Fruit fly (Drosophila melanogaster) whole organism, adult: ENCODE measurements around the gene yellow-b.

Experiments
- CG11617 ChIP-seq: fragments of 200-800 bp; sonication (Bioruptor generic); optimal IDR thresholded peaks from 2 replicates; lab custom pipeline; 2017; ENCODE audit warnings: mild to moderate bottlenecking, missing biosample characterization, missing genetic modification reagents, missing genetic modification characterization
- CG33017 ChIP-seq: fragments of 200-800 bp; sonication (Bioruptor generic); optimal IDR thresholded peaks from 2 replicates; lab custom pipeline; 2018; ENCODE audit warnings: missing biosample characterization, mild to moderate bottlenecking, missing genetic modification characterization, moderate library complexity
- CG5204 ChIP-seq: fragments of 200-800 bp; sonication (Bioruptor generic); optimal IDR thresholded peaks from 2 replicates; lab custom pipeline; 2016; ENCODE audit warnings: missing biosample characterization, missing genetic modification characterization
- CG7045 ChIP-seq: fragments of 200-800 bp; sonication (Bioruptor generic); optimal IDR thresholded peaks from 2 replicates; lab custom pipeline; 2017; ENCODE audit warnings: missing biosample characterization, mild to moderate bottlenecking, missing genetic modification characterization
- Crg-1 ChIP-seq: fragments of 200-800 bp; sonication (Bioruptor generic); optimal IDR thresholded peaks from 2 replicates; lab custom pipeline; 2016; ENCODE audit warnings: missing biosample characterization, missing genetic modification characterization
- Hr96 ChIP-seq: fragments of 200-800 bp; sonication (Bioruptor generic); optimal IDR thresholded peaks from 2 replicates; lab custom pipeline; 2016; ENCODE audit warnings: missing biosample characterization, missing genetic modification characterization
- Mnt ChIP-seq: fragments of 200-800 bp; sonication (Bioruptor generic); optimal IDR thresholded peaks from 2 replicates; lab custom pipeline; 2016; ENCODE audit warnings: missing biosample characterization, mild to moderate bottlenecking, missing genetic modification characterization
- bab1 ChIP-seq: fragments of 200-800 bp; sonication (Bioruptor generic); optimal IDR thresholded peaks from 3 replicates; lab custom pipeline; 2019; ENCODE audit warnings: missing biosample characterization, mild to moderate bottlenecking, missing genetic modification characterization, moderate library complexity
- cic ChIP-seq: fragments of 200-800 bp; sonication (Bioruptor generic); optimal IDR thresholded peaks from 2 replicates; lab custom pipeline; 2017; ENCODE audit warnings: missing biosample characterization, mild to moderate bottlenecking, missing genetic modification characterization, moderate library complexity
- cnc ChIP-seq, 2 experiments: fragments of >200 bp; optimal IDR thresholded peaks; 2 replicates each; lab custom pipeline; 2017
- kay ChIP-seq: fragments of 200-800 bp; sonication (Bioruptor generic); peaks from one replicate; lab custom pipeline; 2016; ENCODE audit warnings: missing biosample characterization, missing genetic modification characterization, borderline replicate concordance
- pad ChIP-seq: fragments of 200-800 bp; sonication (Bioruptor generic); optimal IDR thresholded peaks from 3 replicates; lab custom pipeline; 2017; ENCODE audit warnings: missing biosample characterization, missing genetic modification characterization, mild to moderate bottlenecking, moderate library complexity, missing genetic modification reagents
- tj ChIP-seq: fragments of 200-800 bp; sonication (Bioruptor generic); optimal IDR thresholded peaks from 3 replicates; lab custom pipeline; 2017; ENCODE audit warnings: missing biosample characterization, mild to moderate bottlenecking, missing genetic modification characterization, moderate library complexity
- toe ChIP-seq: fragments of 200-800 bp; sonication (Bioruptor generic); optimal IDR thresholded peaks from 2 replicates; lab custom pipeline; 2016; ENCODE audit warnings: missing biosample characterization, missing genetic modification characterization

The yellow-b gene

DNA sequence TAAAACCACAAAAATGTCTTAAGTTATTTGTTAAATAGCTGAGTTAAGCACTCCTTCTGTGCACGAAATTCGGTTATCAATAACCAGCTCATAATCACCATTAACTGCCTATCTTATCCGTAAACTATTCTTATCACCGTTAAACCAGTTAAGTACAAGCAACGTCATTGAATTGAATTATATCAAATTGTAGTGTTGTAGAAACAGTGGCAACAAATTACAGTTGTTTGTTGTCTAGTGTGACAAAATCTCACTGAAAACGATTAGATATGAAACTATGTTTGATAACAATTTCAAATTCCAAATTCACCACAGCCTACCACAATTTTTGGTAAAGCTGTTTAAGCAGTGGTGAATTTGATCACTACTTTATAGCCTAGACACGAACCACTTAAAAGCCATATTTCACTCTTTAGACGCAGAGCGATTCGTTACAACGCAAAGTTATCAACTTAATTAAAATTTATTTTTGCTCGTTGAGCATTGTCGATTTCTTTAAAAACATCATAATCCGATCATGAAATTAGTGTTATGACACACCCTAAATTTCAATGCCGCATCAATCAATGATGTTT is 47.5 kb downstream of the yellow-b start:
- TF ChIP-seq kay (GFP tag; lab: Kevin White, UChicago): peak; percentile 42
- no peak for TF ChIP-seq tj

DNA sequence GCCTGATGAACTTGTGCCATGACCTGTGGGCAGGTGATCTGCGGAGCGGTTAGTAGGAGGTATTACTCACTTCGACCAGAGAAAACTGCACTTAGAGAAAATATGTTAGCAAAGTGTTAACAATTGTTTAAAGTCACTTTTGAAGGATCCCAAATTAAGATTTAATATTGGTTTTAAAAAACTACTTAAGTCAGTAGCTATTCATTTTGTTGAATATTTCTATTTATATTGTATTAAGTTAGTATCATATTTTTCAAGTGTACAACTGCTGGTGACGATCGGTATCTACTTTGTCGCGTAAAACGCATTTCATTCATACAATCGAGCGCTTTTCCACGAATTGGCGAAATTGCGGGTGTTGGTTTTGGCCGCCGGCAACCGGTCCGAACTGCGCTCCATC is 49.5 kb downstream of the yellow-b start:
- TF ChIP-seq pad (GFP tag; lab: Kevin White, UChicago): no peak
- TF ChIP-seq cnc (optimal IDR thresholded peaks at IDR 0.05; lab: Kevin White, UChicago): no peak
- TF ChIP-seq toe (GFP tag; lab: Kevin White, UChicago): no peak
- TF ChIP-seq Crg-1 (GFP tag; lab: Kevin White, UChicago): no peak
- no peak for TF ChIP-seq cic
- no peak for TF ChIP-seq CG7045 (GFP tag; lab: Kevin White, UChicago)
- TF ChIP-seq bab1 (GFP tag; lab: Kevin White, UChicago): no peak
- no peak for TF ChIP-seq kay (GFP tag; lab: Kevin White, UChicago)
- TF ChIP-seq CG33017 (tag; lab: Kevin White, UChicago): no peak

DNA sequence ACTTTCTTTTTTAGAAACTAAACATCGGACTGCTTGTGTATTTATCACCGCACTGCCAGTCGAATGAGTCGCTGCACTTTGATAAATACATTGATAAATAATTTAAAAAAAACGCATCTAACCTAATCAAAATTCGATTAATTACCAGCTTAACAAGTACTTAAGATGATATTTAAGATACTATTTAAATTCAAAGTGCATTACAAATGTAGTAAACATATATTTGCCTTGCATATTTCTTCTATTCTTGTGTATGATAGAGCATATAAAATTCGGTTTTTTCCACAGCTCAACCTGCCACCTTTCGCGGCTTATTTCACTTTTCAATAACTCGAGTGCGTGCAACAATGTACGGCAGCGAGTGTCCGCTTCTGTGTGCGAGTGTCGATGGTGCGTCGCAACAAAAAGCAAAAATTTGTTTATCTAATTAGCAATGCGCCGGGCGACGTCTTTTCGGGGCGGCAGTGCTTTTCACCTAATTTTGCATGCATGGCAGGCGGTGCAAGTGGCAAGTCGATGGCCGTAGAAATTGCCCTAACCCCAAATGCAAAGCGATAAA is 50.3 kb downstream of the yellow-b start, which contains the start of gene CG13272:
Gene CG13272 (plus strand): TSS at position 509 of the 559 bp plus-strand sequence.
- TF ChIP-seq kay (GFP tag; lab: Kevin White, UChicago) (no peak), Mnt (no peak), CG33017 (tag; lab: Kevin White, UChicago) (no peak), cnc (optimal IDR thresholded peaks at IDR 0.05; lab: Kevin White, UChicago) (no peak), CG11617 (GFP tag; lab: Kevin White, UChicago) (no peak), tj (no peak), CG5204 (GFP tag; lab: Kevin White, UChicago) (no peak), Hr96 (GFP tag; lab: Kevin White, UChicago) (no peak)
